Worm (Caenorhabditis elegans): ENCODE measurements around the gene fbxa-148.

ce11 chrV:16987783-16988182 lies 49.0 kb downstream of the fbxa-148 start:
- TF ChIP-seq nhr-23 (tag; optimal IDR thresholded peaks at IDR 0.05) (no peak), snpc-4 (tag; optimal IDR thresholded peaks at IDR 0.05) (no peak), ceh-28 (tag; optimal IDR thresholded peaks at IDR 0.05) (no peak), nfya-1 (tag; optimal IDR thresholded peaks at IDR 0.05; ENCODE audit: insufficient read depth) (no peak), elt-3 (tag; optimal IDR thresholded peaks at IDR 0.05) (no peak), unc-62 (GFP tag; optimal IDR thresholded peaks at IDR 0.05) (no peak)

All from whole organism, L3 larva.